Worm (Caenorhabditis elegans) whole organism, mixed stage, embryonic: ENCODE data around the gene W08G11.1.

Experiments
- M03D4.4 ChIP-seq: sonication (generic microtip); optimal IDR thresholded peaks from 2 replicates; lab custom pipeline; 2017; ENCODE audit warnings: mild to moderate bottlenecking, missing genetic modification characterization, missing compliant biosample characterization
- bed-3 ChIP-seq: fragments of 200-800 bp; sonication (Bioruptor generic); optimal IDR thresholded peaks from 3 replicates; lab custom pipeline; 2018; ENCODE audit warnings: mild to moderate bottlenecking, missing genetic modification characterization, moderate library complexity, missing compliant biosample characterization
- blmp-1 ChIP-seq: fragments of 150-350 bp; optimal IDR thresholded peaks from 2 replicates; lab custom pipeline; 2014; ENCODE audit warnings: missing biosample characterization, missing genetic modification characterization
- ceh-39 ChIP-seq: fragments of 150-350 bp; optimal IDR thresholded peaks from 2 replicates; lab custom pipeline; 2014; ENCODE audit warnings: missing biosample characterization, missing genetic modification characterization
- ceh-43 ChIP-seq: fragments of 200-800 bp; sonication (Bioruptor generic); optimal IDR thresholded peaks from 2 replicates; lab custom pipeline; 2018; ENCODE audit warnings: mild to moderate bottlenecking, missing genetic modification characterization, moderate library complexity, missing compliant biosample characterization
- ceh-83 ChIP-seq: fragments of 200-800 bp; sonication (Bioruptor generic); optimal IDR thresholded peaks from 2 replicates; lab custom pipeline; 2018; ENCODE audit warnings: mild to moderate bottlenecking, missing genetic modification characterization, missing compliant biosample characterization
- ces-1 ChIP-seq: fragments of 150-350 bp; optimal IDR thresholded peaks from 2 replicates; lab custom pipeline; 2014; ENCODE audit warnings: missing biosample characterization, missing genetic modification reagents, missing genetic modification characterization
- cnd-1 ChIP-seq: fragments of 200-800 bp; sonication (Bioruptor generic); optimal IDR thresholded peaks from 2 replicates; lab custom pipeline; 2018; ENCODE audit warnings: mild to moderate bottlenecking, missing genetic modification characterization, missing compliant biosample characterization
- drap-1 ChIP-seq: fragments of 200-800 bp; sonication (Bioruptor generic); optimal IDR thresholded peaks from 3 replicates; lab custom pipeline; 2018; ENCODE audit warnings: mild to moderate bottlenecking, missing genetic modification characterization, missing compliant biosample characterization
- elt-1 ChIP-seq: sonication (generic microtip); optimal IDR thresholded peaks from 2 replicates; lab custom pipeline; 2017; ENCODE audit warnings: missing genetic modification characterization, mild to moderate bottlenecking, missing compliant biosample characterization, antibody characterized with exemption, moderate library complexity, borderline replicate concordance; ENCODE audit not compliant: insufficient read depth
- elt-3 ChIP-seq: fragments of 150-350 bp; optimal IDR thresholded peaks from 2 replicates; lab custom pipeline; 2014; ENCODE audit warnings: missing biosample characterization, missing genetic modification characterization
- flh-1 ChIP-seq: fragments of 200-800 bp; sonication (Bioruptor generic); optimal IDR thresholded peaks from 2 replicates; lab custom pipeline; 2018; ENCODE audit warnings: mild to moderate bottlenecking, missing genetic modification characterization, moderate library complexity, missing compliant biosample characterization
- ham-2 ChIP-seq: fragments of 200-800 bp; sonication (Bioruptor generic); optimal IDR thresholded peaks from 2 replicates; lab custom pipeline; 2018; ENCODE audit warnings: mild to moderate bottlenecking, missing genetic modification characterization, missing compliant biosample characterization
- hlh-1 ChIP-seq: fragments of 150-350 bp; optimal IDR thresholded peaks from 2 replicates; lab custom pipeline; 2014; ENCODE audit warnings: missing biosample characterization, missing genetic modification reagents, missing genetic modification characterization
- lin-13 ChIP-seq: fragments of 150-350 bp; optimal IDR thresholded peaks from 2 replicates; lab custom pipeline; 2014; ENCODE audit warnings: missing biosample characterization, missing genetic modification characterization
- lin-32 ChIP-seq: fragments of 200-800 bp; sonication (Bioruptor generic); optimal IDR thresholded peaks from 2 replicates; lab custom pipeline; 2018; ENCODE audit warnings: mild to moderate bottlenecking, missing genetic modification characterization, missing compliant biosample characterization
- lsy-2 ChIP-seq: fragments of 150-350 bp; optimal IDR thresholded peaks from 2 replicates; lab custom pipeline; 2014; ENCODE audit warnings: missing biosample characterization, missing genetic modification characterization
- mab-5 ChIP-seq: fragments of 150-350 bp; optimal IDR thresholded peaks from 2 replicates; lab custom pipeline; 2014; ENCODE audit warnings: missing biosample characterization, missing genetic modification characterization
- mep-1 ChIP-seq: fragments of 150-350 bp; optimal IDR thresholded peaks from 2 replicates; lab custom pipeline; 2017; ENCODE audit warnings: missing biosample characterization, missing genetic modification reagents, missing genetic modification characterization, inconsistent platforms
- mls-2 ChIP-seq: sonication (generic microtip); optimal IDR thresholded peaks from 2 replicates; lab custom pipeline; 2016; ENCODE audit warnings: mild to moderate bottlenecking, missing genetic modification characterization, moderate library complexity, missing compliant biosample characterization
- nhr-12 ChIP-seq: fragments of 150-350 bp; optimal IDR thresholded peaks from 2 replicates; lab custom pipeline; 2014; ENCODE audit warnings: missing biosample characterization, missing genetic modification characterization
- nhr-2 ChIP-seq: fragments of 150-350 bp; optimal IDR thresholded peaks from 2 replicates; lab custom pipeline; 2014; ENCODE audit warnings: missing biosample characterization, missing genetic modification characterization
- nhr-237 ChIP-seq: fragments of 150-350 bp; optimal IDR thresholded peaks from 2 replicates; lab custom pipeline; 2014; ENCODE audit warnings: missing biosample characterization, missing genetic modification characterization
- nhr-28 ChIP-seq: fragments of 150-350 bp; optimal IDR thresholded peaks from 2 replicates; lab custom pipeline; 2014; ENCODE audit warnings: missing biosample characterization, missing genetic modification characterization
- nhr-76 ChIP-seq: sonication (generic microtip); optimal IDR thresholded peaks from 2 replicates; lab custom pipeline; 2017; ENCODE audit warnings: missing biosample characterization, missing genetic modification characterization
- pha-4 ChIP-seq: fragments of 150-350 bp; optimal IDR thresholded peaks from 2 replicates; lab custom pipeline; 2018; ENCODE audit warnings: missing biosample characterization, missing genetic modification reagents, missing genetic modification characterization
- sem-2 ChIP-seq: fragments of 200-800 bp; sonication (Bioruptor generic); optimal IDR thresholded peaks from 2 replicates; lab custom pipeline; 2018; ENCODE audit warnings: mild to moderate bottlenecking, missing genetic modification characterization, missing compliant biosample characterization
- snpc-4 ChIP-seq: fragments of 150-350 bp; optimal IDR thresholded peaks from 2 replicates; lab custom pipeline; 2014; ENCODE audit warnings: missing biosample characterization, missing genetic modification characterization
- sptf-1 ChIP-seq: sonication (generic microtip); optimal IDR thresholded peaks from 2 replicates; lab custom pipeline; 2017; ENCODE audit warnings: mild to moderate bottlenecking, missing genetic modification characterization, moderate library complexity, missing compliant biosample characterization
- tbx-8 ChIP-seq: fragments of 200-800 bp; sonication (Bioruptor generic); optimal IDR thresholded peaks from 2 replicates; lab custom pipeline; 2018; ENCODE audit warnings: mild to moderate bottlenecking, missing genetic modification characterization, moderate library complexity, missing compliant biosample characterization
- unc-120 ChIP-seq: sonication (generic microtip); optimal IDR thresholded peaks from 2 replicates; lab custom pipeline; 2017; ENCODE audit warnings: missing genetic modification characterization, missing compliant biosample characterization; ENCODE audit not compliant: poor library complexity, severe bottlenecking
- unc-39 ChIP-seq: fragments of 150-350 bp; optimal IDR thresholded peaks from 2 replicates; lab custom pipeline; 2014; ENCODE audit warnings: missing biosample characterization, missing genetic modification characterization
- unc-62 ChIP-seq: fragments of 150-350 bp; optimal IDR thresholded peaks from 2 replicates; lab custom pipeline; 2014; ENCODE audit warnings: missing biosample characterization, missing genetic modification reagents, missing genetic modification characterization
- zip-8 ChIP-seq: fragments of 150-350 bp; optimal IDR thresholded peaks from 2 replicates; lab custom pipeline; 2014; ENCODE audit warnings: missing biosample characterization, missing genetic modification characterization

The W08G11.1 gene

DNA sequence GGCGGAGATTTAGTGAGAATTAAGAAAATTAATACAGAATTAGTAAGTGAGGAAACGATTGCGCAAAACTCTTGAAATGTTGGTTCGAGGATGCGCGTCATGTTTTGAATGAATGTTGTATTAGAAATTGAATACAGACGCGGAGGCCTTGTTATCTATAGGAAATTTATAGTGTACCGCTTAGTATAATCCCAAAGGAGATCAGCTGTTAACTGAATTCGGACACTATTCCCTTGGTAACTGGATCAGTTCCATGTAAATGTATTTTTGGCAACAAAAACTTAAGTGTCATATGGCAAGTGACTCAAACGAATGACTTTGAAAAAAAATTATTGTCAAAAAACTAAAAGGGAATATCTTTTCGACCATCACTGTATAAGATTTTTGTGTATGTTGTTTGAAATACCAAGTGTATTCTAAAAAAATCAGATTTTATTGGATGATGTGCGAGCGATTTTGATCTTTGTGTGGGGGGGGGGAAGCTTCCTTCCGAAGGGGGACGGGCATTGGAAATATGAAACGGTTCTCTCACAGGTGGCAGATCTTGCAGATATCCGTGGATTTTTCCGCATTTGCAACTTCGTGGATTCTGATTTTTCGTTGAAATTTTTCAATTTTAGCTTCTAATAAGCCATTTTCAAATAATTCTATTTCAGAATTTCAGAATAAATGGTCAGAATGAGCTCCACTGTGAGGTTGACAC, at the start of gene W08G11.1, which contains the start of gene W08G11.5:
W08G11.1 (plus strand) TSS at position 653 of the 703 bp plus-strand sequence.
W08G11.5 (minus strand) TSS at position 101 of the 703 bp plus-strand sequence.
- TF ChIP-seq unc-62 (no peak), lin-32 (GFP tag; lab: Kevin White, UChicago) (no peak), ces-1 (GFP tag; lab: Kevin White, UChicago) (no peak)

DNA sequence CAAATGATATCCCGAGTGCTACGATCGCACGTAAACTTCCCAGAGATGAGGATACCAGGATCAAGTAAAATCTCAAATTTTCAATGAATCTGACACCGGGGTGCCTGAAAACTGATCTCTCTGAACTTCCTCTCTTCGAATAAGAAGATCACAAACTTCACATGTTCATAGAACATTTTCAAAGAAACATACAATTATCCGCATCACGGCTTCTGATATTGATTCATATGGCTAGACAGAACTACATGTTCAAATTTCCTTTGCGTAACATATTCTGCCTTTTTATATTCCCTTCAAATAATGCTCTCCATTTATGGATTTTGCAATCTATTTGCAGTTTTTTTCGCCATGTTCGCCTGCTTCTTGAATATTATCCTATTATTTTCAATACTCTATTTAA, 49.8 kb upstream of the W08G11.1 start, which contains the start of gene srbc-83:
srbc-83 (plus strand) TSS at position 301 of the 400 bp plus-strand sequence.
- no peak for TF ChIP-seq mep-1 (tag; lab: Kevin White, UChicago)
- TF ChIP-seq nhr-237 (tag; lab: Kevin White, UChicago): no peak
- no peak for TF ChIP-seq sptf-1 (tag; lab: Kevin White, UChicago)
- TF ChIP-seq pha-4 (tag; lab: Kevin White, UChicago): no peak
- no peak for TF ChIP-seq tbx-8 (GFP tag; lab: Kevin White, UChicago)
- no peak for TF ChIP-seq lin-32 (GFP tag; lab: Kevin White, UChicago)
- TF ChIP-seq ceh-39 (tag; lab: Kevin White, UChicago): no peak

- TF ChIP-seq cnd-1 (tag; lab: Kevin White, UChicago) (no peak), drap-1 (no peak), ceh-43 (GFP tag; lab: Kevin White, UChicago) (no peak), pha-4 (tag; lab: Kevin White, UChicago) (no peak), nhr-2 (tag; lab: Kevin White, UChicago) (no peak), mep-1 (tag; lab: Kevin White, UChicago) (no peak), mls-2 (no peak), unc-39 (tag; lab: Kevin White, UChicago) (no peak), unc-120 (tag; lab: Kevin White, UChicago) (no peak), hlh-1 (tag; lab: Kevin White, UChicago) (no peak), nhr-237 (tag; lab: Kevin White, UChicago) (no peak), sem-2 (no peak), M03D4.4 (tag; lab: Kevin White, UChicago) (no peak), ceh-83 (GFP tag; lab: Kevin White, UChicago) (no peak), sptf-1 (tag; lab: Kevin White, UChicago) (no peak), mab-5 (tag; lab: Kevin White, UChicago) (no peak), lin-13 (tag; lab: Kevin White, UChicago) (no peak), elt-3 (no peak), flh-1 (no peak)
Observed at ce11 chrV:16298669-16299068, 48.2 kb upstream of the W08G11.1 start, which contains the start of gene srbc-84. Gene srbc-84 (plus strand): TSS chrV:16298969.

DNA sequence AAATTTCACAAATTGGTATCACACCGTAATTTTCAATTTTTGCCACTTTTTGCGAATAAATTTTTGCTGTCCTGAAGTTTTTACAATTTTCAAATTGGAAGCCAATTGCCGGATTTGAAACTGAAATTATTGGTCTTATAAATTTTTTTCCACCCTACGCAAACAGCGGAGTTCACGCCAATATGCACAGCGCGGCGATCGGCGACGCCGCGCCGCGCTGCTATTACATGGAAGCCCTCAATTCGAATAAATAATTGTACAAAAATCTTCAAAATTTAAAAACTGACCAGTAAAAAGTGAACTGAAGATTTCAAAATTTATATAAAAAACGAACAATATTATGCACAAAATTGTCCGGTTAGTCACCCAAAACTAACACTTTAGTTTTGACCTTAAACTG, 47.0 kb upstream of the W08G11.1 start:
- TF ChIP-seq elt-3 (no peak), lin-32 (GFP tag; lab: Kevin White, UChicago) (no peak), ceh-83 (GFP tag; lab: Kevin White, UChicago) (no peak), flh-1 (no peak), lsy-2 (tag; lab: Kevin White, UChicago) (no peak), mep-1 (tag; lab: Kevin White, UChicago) (no peak), unc-39 (tag; lab: Kevin White, UChicago) (no peak), cnd-1 (tag; lab: Kevin White, UChicago) (no peak), snpc-4 (no peak), nhr-76 (no peak), mab-5 (tag; lab: Kevin White, UChicago) (no peak), nhr-12 (no peak), M03D4.4 (tag; lab: Kevin White, UChicago) (no peak), mls-2 (no peak), unc-120 (tag; lab: Kevin White, UChicago) (no peak), sem-2 (no peak), ceh-39 (tag; lab: Kevin White, UChicago) (no peak), zip-8 (tag; lab: Kevin White, UChicago) (no peak), pha-4 (tag; lab: Kevin White, UChicago) (no peak)

- TF ChIP-seq tbx-8 (GFP tag; lab: Kevin White, UChicago) (no peak), nhr-237 (tag; lab: Kevin White, UChicago) (no peak), nhr-2 (tag; lab: Kevin White, UChicago) (no peak), hlh-1 (tag; lab: Kevin White, UChicago) (no peak), pha-4 (tag; lab: Kevin White, UChicago) (no peak), drap-1 (no peak), ceh-83 (GFP tag; lab: Kevin White, UChicago) (no peak), blmp-1 (tag; lab: Kevin White, UChicago) (no peak), bed-3 (GFP tag; lab: Kevin White, UChicago) (no peak), ceh-39 (tag; lab: Kevin White, UChicago) (no peak), cnd-1 (tag; lab: Kevin White, UChicago) (no peak), nhr-28 (tag; lab: Kevin White, UChicago) (no peak), ces-1 (GFP tag; lab: Kevin White, UChicago) (no peak), mab-5 (tag; lab: Kevin White, UChicago) (no peak), snpc-4 (no peak), ham-2 (GFP tag; lab: Kevin White, UChicago) (no peak), elt-1 (tag; lab: Kevin White, UChicago) (no peak)
Observed at ce11 chrV:16300276-16300675, 46.6 kb upstream of the W08G11.1 start, which contains the start of gene srbc-82. Gene srbc-82 (plus strand): TSS chrV:16300576.
